Worm (Caenorhabditis elegans): ENCODE results near the gene dyf-18.
"Not testable (repeated sequence)": the region's sequence is repeated elsewhere in the genome, so short reads cannot be mapped to it uniquely, and the experiment has no call there.

dyf-18 gene

DNA sequence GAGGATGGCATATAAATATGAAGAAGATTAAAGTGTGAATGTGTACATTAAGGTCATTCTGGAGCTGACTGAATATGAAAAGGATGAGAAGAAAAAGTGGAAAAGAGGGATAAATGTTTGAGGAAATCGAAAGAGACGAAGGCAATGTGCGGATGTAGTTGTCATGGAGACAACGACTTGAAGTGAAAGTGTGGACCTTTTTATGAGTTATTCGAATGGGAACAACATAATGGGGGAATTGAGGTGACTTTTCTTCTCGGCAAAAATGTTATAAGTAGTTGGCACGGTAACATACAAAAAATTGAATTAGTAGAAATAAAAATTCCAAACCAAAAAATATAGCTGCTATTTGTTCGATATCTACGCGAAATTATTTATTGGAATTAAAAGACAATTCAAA, at the start of gene dyf-18:
TSS of gene dyf-18 (minus strand) at position 101 of the 400 bp plus-strand sequence.
- no peak for TF ChIP-seq him-1 (tag; optimal IDR thresholded peaks at IDR 0.05)
- TF ChIP-seq dao-5 (tag; optimal IDR thresholded peaks at IDR 0.05), result no peak
- no peak for TF ChIP-seq W03F9.2 (tag; optimal IDR thresholded peaks at IDR 0.05)

DNA sequence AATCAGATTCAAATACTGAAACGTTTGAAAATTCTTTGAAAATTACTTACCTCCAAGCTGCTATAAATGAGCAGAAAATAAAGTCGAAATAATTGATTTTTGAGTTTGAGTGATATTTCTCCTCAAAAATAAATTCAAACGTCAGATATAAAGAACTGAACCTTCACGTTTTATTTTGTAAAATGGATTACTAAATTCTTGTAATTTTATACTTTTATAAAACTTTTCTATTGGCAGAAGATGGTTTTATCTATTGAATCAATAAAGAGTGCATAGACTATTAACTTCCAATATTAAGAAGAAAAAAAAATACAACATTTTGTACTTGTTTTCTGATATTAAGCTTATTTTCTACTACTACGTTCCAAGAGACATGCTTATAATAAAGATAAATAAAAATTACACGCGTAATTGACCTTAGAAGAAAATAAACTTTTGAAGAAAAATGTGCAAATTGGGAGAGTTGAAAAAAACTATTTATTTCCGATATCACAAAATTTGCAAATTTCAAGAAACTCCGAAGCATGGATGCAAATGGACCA, 46.9 kb upstream of the dyf-18 start, which contains the start of the genes F38H4.6 and F38H4.4:
TSS of gene F38H4.6 (minus strand) at position 101 of the 542 bp plus-strand sequence.
TSS of gene F38H4.4 (plus strand) at position 492 of the 542 bp plus-strand sequence.
- TF ChIP-seq W03F9.2 (tag; optimal IDR thresholded peaks at IDR 0.05), result no peak
- no peak for TF ChIP-seq dao-5 (tag; optimal IDR thresholded peaks at IDR 0.05)
- no peak for TF ChIP-seq him-1 (tag; optimal IDR thresholded peaks at IDR 0.05)

DNA sequence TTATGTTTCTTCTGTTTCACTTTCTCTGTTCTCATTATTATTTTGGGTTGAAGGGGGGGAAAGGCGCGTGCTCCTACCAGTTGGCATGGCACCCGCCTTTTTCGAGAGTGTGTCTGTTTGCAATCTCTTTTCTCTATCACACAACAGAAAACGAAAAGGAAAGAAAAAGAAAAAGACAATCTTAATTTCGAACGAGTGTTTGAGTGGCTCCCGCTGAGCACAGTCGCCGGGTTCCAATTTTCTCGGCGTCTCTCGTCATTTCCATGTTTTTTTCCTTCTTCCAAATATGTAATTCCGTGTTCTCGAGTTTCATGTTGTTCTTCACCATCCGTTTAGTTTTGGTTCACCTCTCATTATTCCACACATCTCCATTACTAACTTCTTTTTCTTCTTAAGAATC, 41.1 kb upstream of the dyf-18 start, which contains the start of gene F38H4.3:
TSS of gene F38H4.3 (plus strand) at position 301 of the 400 bp plus-strand sequence.
- TF ChIP-seq dao-5 (tag; optimal IDR thresholded peaks at IDR 0.05) (no peak), W03F9.2 (tag; optimal IDR thresholded peaks at IDR 0.05) (no peak), him-1 (tag; optimal IDR thresholded peaks at IDR 0.05) (no peak)

DNA sequence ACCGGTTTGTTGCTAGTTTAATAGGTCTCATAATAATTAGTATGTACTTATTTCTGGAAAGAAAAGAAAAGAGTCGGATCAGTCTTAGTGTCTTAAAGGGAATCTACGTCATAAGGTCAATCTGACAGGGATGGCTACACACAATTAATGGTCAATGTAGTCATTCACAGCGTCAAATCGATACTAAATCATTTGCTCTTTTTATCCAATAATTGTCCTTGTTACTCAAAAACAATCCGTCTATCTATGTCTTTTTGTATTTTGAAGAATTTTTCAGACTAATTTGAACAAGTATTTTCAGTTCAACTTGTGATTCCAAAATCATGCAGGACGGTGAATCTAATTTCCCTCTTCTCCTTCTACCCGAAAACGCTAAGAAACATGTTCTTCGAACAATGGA, 37.7 kb upstream of the dyf-18 start, which contains the start of gene fbxb-3:
TSS of gene fbxb-3 (plus strand) at position 301 of the 400 bp plus-strand sequence.
- TF ChIP-seq W03F9.2 (tag; optimal IDR thresholded peaks at IDR 0.05) (no peak), dao-5 (tag; optimal IDR thresholded peaks at IDR 0.05) (no peak), him-1 (tag; optimal IDR thresholded peaks at IDR 0.05) (no peak)

DNA sequence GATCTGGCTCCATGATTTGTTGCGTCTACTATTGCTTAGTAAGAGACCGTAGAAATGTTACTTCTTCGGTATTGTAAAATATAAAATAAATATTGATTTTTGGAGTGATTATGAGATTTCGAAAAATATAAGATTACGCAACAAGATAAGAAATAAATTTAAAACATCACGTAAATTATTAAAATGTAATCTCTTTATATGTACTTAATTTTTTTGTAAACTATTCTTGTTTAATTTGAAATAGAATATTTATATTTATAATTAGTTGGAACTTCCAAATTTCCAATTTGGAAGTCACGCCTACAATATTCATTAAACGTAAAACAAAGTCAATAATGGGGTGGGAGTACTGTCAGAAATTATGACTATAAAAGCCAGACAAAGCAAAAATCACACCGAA, 32.5 kb upstream of the dyf-18 start, which contains the start of gene M117.4:
TSS of gene M117.4 (minus strand) at position 101 of the 400 bp plus-strand sequence.
- no peak for TF ChIP-seq W03F9.2 (tag; optimal IDR thresholded peaks at IDR 0.05)

DNA sequence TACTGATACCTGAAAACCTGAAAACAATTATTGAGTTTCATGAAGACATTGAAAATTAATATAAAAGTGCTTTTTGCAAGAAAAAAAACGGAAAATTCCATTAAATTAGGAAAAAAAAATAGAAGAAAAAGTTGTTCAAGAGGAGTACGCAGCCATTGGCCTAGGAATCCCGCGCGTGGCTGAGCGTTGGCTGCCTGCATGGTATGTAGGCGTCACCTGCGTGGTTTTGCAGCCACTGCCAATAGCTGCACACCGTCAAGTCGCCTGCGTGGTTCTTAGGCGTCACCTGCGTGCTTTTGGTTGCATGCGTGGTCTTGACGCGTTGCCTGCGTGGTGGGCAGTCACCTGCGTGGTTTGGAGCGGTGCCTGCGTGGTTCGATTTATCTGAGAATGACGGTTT, 27.0 kb upstream of the dyf-18 start, which contains the start of gene M117.6:
TSS of gene M117.6 (minus strand) at position 101 of the 400 bp plus-strand sequence.
- not testable (repeated sequence) for TF ChIP-seq dao-5, him-1, W03F9.2 (tag; optimal IDR thresholded peaks at IDR 0.05)

DNA sequence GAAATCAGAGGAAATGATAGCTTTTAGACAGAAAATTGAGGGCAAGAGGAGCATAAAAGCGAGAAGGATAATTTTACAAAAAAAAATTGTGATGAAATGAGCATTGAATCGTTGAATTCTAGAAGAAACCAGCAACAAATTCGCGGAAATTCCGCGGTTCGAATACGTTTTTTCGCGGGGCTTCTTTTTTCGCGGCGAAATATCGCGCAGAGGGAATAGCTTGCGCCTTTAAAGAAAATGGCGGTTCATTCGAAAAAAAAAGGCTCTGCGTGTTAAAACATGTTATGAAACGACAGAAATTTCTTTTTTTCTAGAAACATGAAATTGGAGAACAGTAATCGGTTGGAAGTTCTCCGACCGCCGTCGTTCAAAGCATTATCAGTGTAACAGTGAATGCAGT, 21.5 kb upstream of the dyf-18 start:
- TF ChIP-seq him-1 (tag; optimal IDR thresholded peaks at IDR 0.05) (no peak), dao-5 (tag; optimal IDR thresholded peaks at IDR 0.05) (no peak), W03F9.2 (tag; optimal IDR thresholded peaks at IDR 0.05) (peak; percentile 8)

DNA sequence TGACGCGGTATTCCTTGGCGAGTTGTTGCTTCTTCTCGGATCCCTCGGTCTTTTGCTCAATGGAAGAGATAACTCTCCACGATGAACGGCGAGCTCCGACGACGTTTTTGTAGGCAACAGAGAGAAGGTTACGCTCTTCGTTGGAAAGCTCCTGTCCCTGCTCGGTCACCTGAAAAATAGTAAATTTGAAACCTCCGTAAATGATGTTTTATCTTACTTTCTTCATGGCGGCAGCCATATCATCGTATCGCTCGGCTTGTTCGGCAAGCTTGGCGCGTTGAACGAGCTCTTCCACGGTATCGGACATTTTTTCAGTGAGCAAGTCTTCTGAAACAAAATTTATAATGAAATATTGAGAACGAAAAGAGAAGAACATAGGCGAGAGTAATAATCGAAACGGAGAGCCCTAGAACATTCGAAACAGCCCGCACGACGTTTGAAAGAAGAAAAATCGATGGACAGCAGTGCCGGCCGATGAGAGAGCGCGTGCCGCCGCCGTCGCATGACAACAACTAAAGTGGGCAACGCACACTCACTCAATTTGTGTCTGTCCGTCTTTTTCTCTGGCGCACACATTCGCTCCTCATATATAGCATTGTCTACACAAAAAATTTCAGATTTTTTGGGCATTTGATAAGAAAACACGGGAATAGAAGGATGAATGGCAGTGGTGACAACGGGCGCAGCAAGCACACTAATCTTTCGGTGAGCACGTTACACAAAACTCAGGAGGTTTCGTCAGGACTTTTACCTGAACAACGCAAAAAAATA, 20.8 kb upstream of the dyf-18 start, which contains the start of the genes par-5 and M117.3:
TSS of gene par-5 (minus strand) at position 334 of the 771 bp plus-strand sequence.
TSS of gene M117.3 (plus strand) at position 616 of the 771 bp plus-strand sequence.
- TF ChIP-seq him-1 (tag; optimal IDR thresholded peaks at IDR 0.05), result peak; percentile 56
- no peak for TF ChIP-seq W03F9.2 (tag; optimal IDR thresholded peaks at IDR 0.05)

DNA sequence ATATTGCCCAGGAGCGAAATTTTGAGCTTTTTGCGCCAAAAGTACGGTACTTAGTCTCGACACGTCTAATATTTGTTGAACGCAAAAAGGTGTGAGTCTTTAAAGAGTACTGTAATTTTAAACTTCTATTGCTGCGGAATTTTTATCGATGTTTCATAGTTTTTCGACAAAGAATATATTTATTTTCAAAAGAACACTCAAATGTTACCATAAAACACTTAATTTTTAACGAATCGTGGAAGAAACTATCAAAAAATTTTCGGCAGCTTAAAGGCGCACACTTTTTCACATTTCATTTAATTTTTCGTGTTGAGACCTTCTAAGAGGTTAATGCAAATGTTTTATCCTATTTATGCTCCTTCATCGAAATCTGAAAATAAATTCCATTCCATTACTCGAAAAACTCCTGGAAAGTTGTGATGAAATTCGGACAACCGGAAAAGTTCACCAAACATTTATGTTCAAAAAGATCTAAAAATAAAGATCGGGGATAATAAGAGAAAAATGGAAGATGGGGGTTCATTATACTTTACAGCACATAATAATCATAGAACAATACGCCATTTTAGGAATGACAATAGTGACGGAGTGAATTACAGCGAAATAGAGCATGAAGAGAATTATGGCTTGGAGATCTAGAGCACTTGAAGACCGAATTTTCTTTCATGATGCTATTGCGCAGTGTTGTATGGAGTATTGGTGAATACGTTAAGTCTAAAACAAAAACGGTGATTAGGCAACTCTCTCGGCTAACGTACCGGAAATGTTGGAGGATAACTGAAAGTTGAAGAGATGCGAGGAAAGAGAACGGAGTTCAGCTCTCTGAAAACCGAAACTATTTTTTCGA, 19.3 kb upstream of the dyf-18 start:
- TF ChIP-seq W03F9.2 (tag; optimal IDR thresholded peaks at IDR 0.05), result no peak

DNA sequence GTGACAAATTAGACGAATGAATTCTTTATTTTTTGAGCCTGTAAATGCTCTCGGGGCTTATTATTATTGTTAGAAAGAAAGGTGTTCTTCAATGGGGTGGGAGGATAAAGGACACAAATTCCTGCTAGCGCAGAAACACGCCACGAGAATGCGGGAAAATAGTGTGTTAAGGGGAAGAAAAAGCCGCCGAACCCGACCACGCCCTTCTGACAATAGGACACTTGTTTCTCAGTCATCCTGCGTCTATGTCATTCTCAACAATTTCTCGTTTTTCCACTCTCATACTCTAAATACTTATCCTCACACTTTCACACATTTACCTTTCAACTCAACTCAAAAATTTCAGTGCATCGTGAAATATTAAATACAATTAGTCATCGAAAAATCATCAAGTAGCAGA, 12.9 kb upstream of the dyf-18 start, which contains the start of gene M117.1:
TSS of gene M117.1 (plus strand) at position 347 of the 400 bp plus-strand sequence.
- TF ChIP-seq dao-5 (tag; optimal IDR thresholded peaks at IDR 0.05), result no peak
- TF ChIP-seq W03F9.2 (tag; optimal IDR thresholded peaks at IDR 0.05), result no peak
- TF ChIP-seq him-1 (tag; optimal IDR thresholded peaks at IDR 0.05), result no peak

DNA sequence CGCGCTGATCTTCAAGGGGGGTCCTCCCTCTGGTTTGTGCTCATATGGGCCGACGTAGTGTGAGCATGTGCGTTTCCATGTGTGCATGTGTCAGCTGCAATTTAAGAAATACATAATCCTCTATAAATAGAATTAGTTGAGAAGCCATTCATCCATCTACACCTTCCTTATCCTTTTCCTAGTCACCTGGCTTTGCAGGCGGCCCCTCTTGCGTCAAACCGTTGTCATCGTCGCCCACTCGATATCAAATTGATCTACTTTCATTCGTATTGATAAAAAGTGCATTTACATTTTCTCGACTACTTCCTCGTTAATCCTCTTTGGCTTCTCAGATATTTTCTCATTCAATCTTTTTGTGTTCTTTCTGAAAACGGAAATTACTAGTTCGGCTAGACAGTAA, 11.0 kb upstream of the dyf-18 start:
- TF ChIP-seq dao-5 (tag; optimal IDR thresholded peaks at IDR 0.05) (no peak), W03F9.2 (tag; optimal IDR thresholded peaks at IDR 0.05) (no peak), him-1 (tag; optimal IDR thresholded peaks at IDR 0.05) (no peak)

DNA sequence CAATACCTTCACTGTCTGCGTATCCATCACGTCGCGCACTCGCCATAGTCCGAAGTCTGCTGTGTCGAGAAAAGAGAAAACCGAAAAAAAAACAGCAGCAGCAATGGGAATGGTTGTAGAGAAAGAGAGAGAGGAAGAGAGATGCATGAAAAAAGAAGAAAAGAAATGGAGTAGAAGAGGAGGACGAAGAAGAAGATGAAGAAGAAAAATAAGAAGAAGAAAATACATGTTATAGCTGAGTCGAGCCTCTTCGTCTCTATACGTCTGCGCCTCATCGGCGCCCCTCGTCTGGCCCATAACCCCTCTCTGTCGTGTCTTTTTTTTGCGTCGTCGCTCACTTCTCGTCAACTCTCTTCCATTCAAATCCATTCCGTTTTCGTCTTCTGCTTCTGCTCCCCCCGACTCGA, 8.7 kb upstream of the dyf-18 start:
- no peak for TF ChIP-seq dao-5 (tag; optimal IDR thresholded peaks at IDR 0.05)
- TF ChIP-seq him-1 (tag; optimal IDR thresholded peaks at IDR 0.05), result peak; percentile 78
- TF ChIP-seq W03F9.2 (tag; optimal IDR thresholded peaks at IDR 0.05), result no peak

DNA sequence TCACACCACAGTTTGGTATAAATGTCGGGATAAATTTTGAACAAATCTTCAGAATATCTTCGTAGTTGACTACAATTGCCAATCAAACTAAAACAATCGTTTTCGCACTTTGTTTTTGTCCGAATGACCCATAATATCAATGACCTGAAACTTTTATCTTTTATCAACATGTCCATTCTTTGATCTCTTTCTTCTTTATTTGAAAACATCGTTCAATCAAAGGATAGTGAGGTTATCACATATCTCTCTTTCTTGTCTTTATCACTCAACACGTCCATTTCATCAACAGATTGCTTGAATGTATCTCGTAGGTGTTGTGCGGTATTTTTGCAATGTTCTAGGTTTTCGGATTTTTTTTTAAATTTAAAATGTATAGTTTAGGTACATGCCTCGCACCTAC, 8.1 kb upstream of the dyf-18 start:
- no peak for TF ChIP-seq dao-5 (tag; optimal IDR thresholded peaks at IDR 0.05)
- no peak for TF ChIP-seq him-1 (tag; optimal IDR thresholded peaks at IDR 0.05)

Data from whole organism, L4/young adult.